Fruit fly (Drosophila melanogaster) whole organism, embryonic: ENCODE measurements around the gene CG5612.

Source experiments
- CG10209 ChIP-seq: fragments of 200-800 bp; sonication (Bioruptor generic); optimal IDR thresholded peaks from 3 replicates; lab custom pipeline; 2017; ENCODE audit warnings: missing biosample characterization, mild to moderate bottlenecking, missing genetic modification characterization, missing genetic modification reagents
- CG1024 ChIP-seq: fragments of 200-800 bp; sonication (Bioruptor generic); IDR thresholded peaks from 2 replicates; pipeline ENCODE4 v1.3.6; 2022; ENCODE audit warnings: missing biosample characterization, missing genetic modification characterization
- CG10366 ChIP-seq: fragments of 200-800 bp; sonication (Bioruptor generic); IDR thresholded peaks from 2 replicates; pipeline ENCODE4 v1.3.6; 2022; ENCODE audit warnings: missing biosample characterization, missing genetic modification characterization
- CG10565 ChIP-seq: fragments of 200-800 bp; sonication (Bioruptor generic); optimal IDR thresholded peaks from 3 replicates; lab custom pipeline; 2016; ENCODE audit warnings: missing biosample characterization, mild to moderate bottlenecking, missing genetic modification characterization
- CG10654 ChIP-seq: fragments of 200-800 bp; sonication (Bioruptor generic); optimal IDR thresholded peaks from 2 replicates; lab custom pipeline; 2016; ENCODE audit warnings: missing biosample characterization, missing genetic modification characterization
- CG11504 ChIP-seq: fragments of 200-800 bp; sonication (Bioruptor generic); optimal IDR thresholded peaks from 3 replicates; lab custom pipeline; 2019; ENCODE audit warnings: missing biosample characterization, mild to moderate bottlenecking, missing genetic modification characterization, moderate library complexity
- CG12744 ChIP-seq: fragments of 200-800 bp; sonication (Bioruptor generic); optimal IDR thresholded peaks from 2 replicates; lab custom pipeline; 2016; ENCODE audit warnings: missing biosample characterization, missing genetic modification characterization
- CG13123 ChIP-seq: fragments of 200-800 bp; sonication (Bioruptor generic); optimal IDR thresholded peaks from 2 replicates; lab custom pipeline; 2016; ENCODE audit warnings: missing biosample characterization, missing genetic modification characterization
- CG13624 ChIP-seq: fragments of 200-800 bp; sonication (Bioruptor generic); optimal IDR thresholded peaks from 2 replicates; lab custom pipeline; 2016; ENCODE audit warnings: missing biosample characterization, missing genetic modification characterization
- CG15479 ChIP-seq: fragments of 200-800 bp; sonication (Bioruptor generic); optimal IDR thresholded peaks from 3 replicates; lab custom pipeline; 2019; ENCODE audit warnings: missing biosample characterization, mild to moderate bottlenecking, missing genetic modification characterization, moderate library complexity
- CG16779 ChIP-seq: fragments of 200-800 bp; sonication (Bioruptor generic); IDR thresholded peaks from 2 replicates; pipeline ENCODE4 v1.3.6; 2022; ENCODE audit warnings: missing biosample characterization, missing genetic modification characterization
- CG17385 ChIP-seq: fragments of 200-800 bp; sonication (Bioruptor generic); optimal IDR thresholded peaks from 3 replicates; lab custom pipeline; 2018; ENCODE audit warnings: missing biosample characterization, mild to moderate bottlenecking, missing genetic modification characterization
- CG17829 ChIP-seq: fragments of 200-800 bp; optimal IDR thresholded peaks from 2 replicates; lab custom pipeline; 2019; ENCODE audit warnings: missing biosample characterization, mild to moderate bottlenecking, missing genetic modification characterization, moderate library complexity
- CG2678 ChIP-seq: fragments of 200-800 bp; sonication (Bioruptor generic); optimal IDR thresholded peaks from 3 replicates; lab custom pipeline; 2019; ENCODE audit warnings: missing biosample characterization, mild to moderate bottlenecking, missing genetic modification characterization, moderate library complexity
- CG3995 ChIP-seq: fragments of 200-800 bp; sonication (Bioruptor generic); optimal IDR thresholded peaks from 3 replicates; lab custom pipeline; 2016; ENCODE audit warnings: missing biosample characterization, missing genetic modification characterization
- CG4282 ChIP-seq: fragments of 200-800 bp; sonication (Bioruptor generic); optimal IDR thresholded peaks from 2 replicates; lab custom pipeline; 2016; ENCODE audit warnings: missing biosample characterization, missing genetic modification characterization
- CG6765 ChIP-seq: fragments of 200-800 bp; sonication (Bioruptor generic); optimal IDR thresholded peaks from 3 replicates; lab custom pipeline; 2017; ENCODE audit warnings: missing biosample characterization, mild to moderate bottlenecking, missing genetic modification characterization
- CG8089 ChIP-seq: fragments of 200-800 bp; sonication (Bioruptor generic); optimal IDR thresholded peaks from 3 replicates; lab custom pipeline; 2016; ENCODE audit warnings: missing biosample characterization, missing genetic modification characterization
- CG8388 ChIP-seq: fragments of 200-800 bp; sonication (Bioruptor generic); optimal IDR thresholded peaks from 2 replicates; lab custom pipeline; 2019; ENCODE audit warnings: missing biosample characterization, mild to moderate bottlenecking, missing genetic modification characterization, moderate library complexity
- Kr ChIP-seq: fragments of 200-800 bp; sonication (Bioruptor generic); optimal IDR thresholded peaks from 2 replicates; lab custom pipeline; 2017; ENCODE audit warnings: missing biosample characterization, mild to moderate bottlenecking, missing genetic modification characterization
- MESR4 ChIP-seq: fragments of 200-800 bp; sonication (Bioruptor generic); optimal IDR thresholded peaks from 2 replicates; lab custom pipeline; 2018; ENCODE audit warnings: missing biosample characterization, mild to moderate bottlenecking, missing genetic modification characterization, moderate library complexity
- Nf-YB ChIP-seq: fragments of 200-800 bp; sonication (Bioruptor generic); optimal IDR thresholded peaks from 3 replicates; lab custom pipeline; 2019; ENCODE audit warnings: missing biosample characterization, mild to moderate bottlenecking, missing genetic modification characterization, moderate library complexity
- Rx ChIP-seq: fragments of 200-800 bp; sonication (Bioruptor generic); IDR thresholded peaks from 2 replicates; pipeline ENCODE4 v1.3.6; 2022; ENCODE audit warnings: missing biosample characterization, missing genetic modification characterization
- Side ChIP-seq: fragments of 200-800 bp; sonication (Bioruptor generic); optimal IDR thresholded peaks from 2 replicates; lab custom pipeline; 2016; ENCODE audit warnings: missing biosample characterization, missing genetic modification characterization
- Sox100B ChIP-seq: fragments of 200-800 bp; sonication (Bioruptor generic); optimal IDR thresholded peaks from 3 replicates; lab custom pipeline; 2018; ENCODE audit warnings: missing biosample characterization, mild to moderate bottlenecking, missing genetic modification characterization
- Stat92E ChIP-seq, 3 experiments: fragments of >200 bp in 2 of 3; fragments of 200-800 bp in 1 of 3; sonication (Bioruptor generic) in 1 of 3; optimal IDR thresholded peaks; 2 replicates each; lab custom pipeline; 2017 to 2019; ENCODE audit warnings: missing biosample characterization in 3 of 3, missing genetic modification characterization in 3 of 3, mild to moderate bottlenecking in 1 of 3, moderate library complexity in 1 of 3
- Usf ChIP-seq: fragments of 200-800 bp; sonication (Bioruptor generic); optimal IDR thresholded peaks from 2 replicates; lab custom pipeline; 2017; ENCODE audit warnings: missing genotype, missing biosample characterization, missing genetic modification characterization
- az2 ChIP-seq: fragments of 200-800 bp; sonication (Bioruptor generic); optimal IDR thresholded peaks from 3 replicates; lab custom pipeline; 2016; ENCODE audit warnings: missing biosample characterization, missing genetic modification characterization
- bab2 ChIP-seq: fragments of 200-800 bp; sonication (Bioruptor generic); optimal IDR thresholded peaks from 2 replicates; lab custom pipeline; 2016; ENCODE audit warnings: missing biosample characterization, missing genetic modification characterization
- bbx ChIP-seq: fragments of 200-800 bp; sonication (Bioruptor generic); IDR thresholded peaks from 2 replicates; pipeline ENCODE4 v1.3.6; 2022; ENCODE audit warnings: missing biosample characterization, missing genetic modification characterization; ENCODE audit not compliant: partially characterized antibody
- da ChIP-seq: fragments of 200-800 bp; sonication (Bioruptor generic); optimal IDR thresholded peaks from 2 replicates; lab custom pipeline; 2016; ENCODE audit warnings: missing biosample characterization, missing genetic modification characterization
- danr ChIP-seq: fragments of 200-800 bp; sonication (Bioruptor generic); IDR thresholded peaks from 2 replicates; pipeline ENCODE4 v1.3.6; 2022; ENCODE audit warnings: missing biosample characterization, missing genetic modification characterization
- dimm ChIP-seq: fragments of 200-800 bp; sonication (Bioruptor generic); IDR thresholded peaks from 2 replicates; pipeline ENCODE4 v1.3.6; 2022; ENCODE audit warnings: missing biosample characterization, missing genetic modification characterization
- emc ChIP-seq: fragments of 200-800 bp; sonication (Bioruptor generic); optimal IDR thresholded peaks from 2 replicates; lab custom pipeline; 2016; ENCODE audit warnings: missing biosample characterization, missing genetic modification characterization
- ftz-f1 ChIP-seq: fragments of 200-800 bp; sonication (Bioruptor generic); optimal IDR thresholded peaks from 2 replicates; lab custom pipeline; 2016; ENCODE audit warnings: missing biosample characterization, missing genetic modification characterization
- h ChIP-seq: fragments of >200 bp; optimal IDR thresholded peaks from 2 replicates; lab custom pipeline; 2017
- ken ChIP-seq: fragments of 200-800 bp; sonication (Bioruptor generic); IDR thresholded peaks from 3 replicates; pipeline ENCODE4 v1.3.6; 2022; ENCODE audit warnings: missing biosample characterization, missing genetic modification characterization
- nau ChIP-seq: fragments of 200-800 bp; sonication (Bioruptor generic); optimal IDR thresholded peaks from 3 replicates; lab custom pipeline; 2017; ENCODE audit warnings: missing biosample characterization, mild to moderate bottlenecking, missing genetic modification characterization, missing genetic modification reagents
- nerfin-1 ChIP-seq: fragments of 200-800 bp; sonication (Bioruptor generic); optimal IDR thresholded peaks from 3 replicates; lab custom pipeline; 2019; ENCODE audit warnings: missing biosample characterization, mild to moderate bottlenecking, missing genetic modification characterization, moderate library complexity
- nom ChIP-seq: fragments of 200-800 bp; sonication (Bioruptor generic); optimal IDR thresholded peaks from 2 replicates; lab custom pipeline; 2017; ENCODE audit warnings: missing biosample characterization, missing genetic modification characterization, mild to moderate bottlenecking, moderate library complexity, missing genetic modification reagents
- pan ChIP-seq, 4 experiments: fragments of >200 bp in 3 of 4; fragments of 200-800 bp in 1 of 4; sonication (Bioruptor generic) in 1 of 4; optimal IDR thresholded peaks in 3 of 4; IDR thresholded peaks in 1 of 4; 2 replicates each; pipeline versions ENCODE4 v1.3.6 to Lab custom; 2017 to 2022; ENCODE audit warnings: missing biosample characterization in 2 of 4, missing genetic modification characterization in 2 of 4, mixed read lengths in 1 of 4
- pros ChIP-seq: fragments of 200-800 bp; sonication (Bioruptor generic); optimal IDR thresholded peaks from 3 replicates; lab custom pipeline; 2019; ENCODE audit warnings: missing biosample characterization, mild to moderate bottlenecking, missing genetic modification characterization, moderate library complexity
- psq ChIP-seq: fragments of 200-800 bp; sonication (Bioruptor generic); optimal IDR thresholded peaks from 2 replicates; lab custom pipeline; 2017; ENCODE audit warnings: missing biosample characterization, missing genetic modification characterization
- sens-2 ChIP-seq: fragments of 200-800 bp; sonication (Bioruptor generic); IDR thresholded peaks from 2 replicates; pipeline ENCODE4 v1.3.6; 2022; ENCODE audit warnings: missing biosample characterization, missing genetic modification characterization
- sob ChIP-seq: fragments of 200-800 bp; sonication (Bioruptor generic); IDR thresholded peaks from 2 replicates; pipeline ENCODE4 v1.3.6; 2022; ENCODE audit warnings: missing biosample characterization, missing genetic modification characterization
- tna ChIP-seq: fragments of 200-800 bp; sonication (Bioruptor generic); IDR thresholded peaks from 2 replicates; pipeline ENCODE4 v1.3.6; 2022; ENCODE audit warnings: missing biosample characterization, missing genetic modification characterization; ENCODE audit not compliant: partially characterized antibody
- ttk ChIP-seq: fragments of 200-800 bp; sonication (Bioruptor generic); IDR thresholded peaks from 2 replicates; pipeline ENCODE4 v2.1.2; 2022; ENCODE audit warnings: missing biosample characterization, missing genetic modification characterization
- tx ChIP-seq: fragments of 200-800 bp; sonication (Bioruptor generic); optimal IDR thresholded peaks from 2 replicates; lab custom pipeline; 2016; ENCODE audit warnings: missing biosample characterization, missing genetic modification characterization
- wek ChIP-seq: fragments of 200-800 bp; sonication (Bioruptor generic); optimal IDR thresholded peaks from 3 replicates; lab custom pipeline; 2018; ENCODE audit warnings: missing biosample characterization, mild to moderate bottlenecking, missing genetic modification characterization, moderate library complexity
- z ChIP-seq: fragments of 200-800 bp; sonication (Bioruptor generic); IDR thresholded peaks from 3 replicates; pipeline ENCODE4 v1.3.6; 2022; ENCODE audit warnings: missing biosample characterization, missing genetic modification characterization

Gene CG5612

DNA sequence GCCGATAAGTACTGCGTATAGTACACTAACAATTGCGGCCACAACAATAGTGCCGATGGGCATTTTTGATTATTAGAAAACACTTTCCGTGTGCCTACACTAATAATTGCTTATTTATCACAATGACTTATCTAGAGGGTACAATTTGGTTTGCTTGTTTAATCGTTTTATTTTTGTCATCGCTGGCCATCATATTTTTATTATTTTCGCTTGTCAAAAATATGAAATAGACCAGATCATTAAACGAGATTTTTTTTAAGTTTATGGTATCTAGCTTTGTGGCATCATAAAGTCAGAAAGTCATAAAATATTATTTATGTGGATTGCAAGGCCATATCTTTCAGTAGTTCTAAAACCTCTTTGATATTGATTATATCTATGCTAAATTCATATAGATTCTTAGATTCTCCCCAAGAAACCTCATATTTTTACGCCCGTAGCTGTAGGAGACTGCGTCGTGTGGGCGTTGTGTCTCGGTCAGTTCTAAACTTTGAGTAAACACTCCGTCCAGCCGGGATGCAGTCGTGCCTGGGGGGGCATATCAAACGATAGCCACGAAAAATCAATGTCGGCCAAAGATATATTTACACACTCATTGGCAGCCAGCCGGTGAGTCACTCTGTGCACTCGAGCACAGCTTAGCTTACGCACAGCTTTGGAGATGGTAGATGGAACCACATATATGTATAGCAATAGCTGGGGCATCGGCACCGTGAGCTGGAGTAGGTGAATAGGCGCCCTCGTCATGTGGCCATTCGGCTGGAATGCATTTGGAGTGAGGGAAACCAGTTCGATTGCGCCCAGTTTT is 21.0 kb downstream of the CG5612 start (continued):
- TF ChIP-seq pros, result no peak
- no peak for TF ChIP-seq bbx (GFP tag; lab: Robert Waterston, UW)
- TF ChIP-seq pan (optimal IDR thresholded peaks at IDR 0.05; lab: Kevin White, UChicago), result no peak
- peak in 1 of 2 experiments; percentile 25 for TF ChIP-seq pan (GFP tag; optimal IDR thresholded peaks at IDR 0.05 in 1 of 2, IDR thresholded peaks at IDR 0.05 in 1 of 2)
- peak; percentile 64 for TF ChIP-seq CG2678 (tag; lab: Kevin White, UChicago)
- TF ChIP-seq sob (GFP tag; lab: Robert Waterston, UW), result no peak
- TF ChIP-seq h (lab: Kevin White, UChicago), result no peak
- TF ChIP-seq Side, result no peak
- no peak for TF ChIP-seq Usf
- no peak for TF ChIP-seq CG8089 (GFP tag; lab: Kevin White, UChicago)
- TF ChIP-seq CG1024 (GFP tag; lab: Robert Waterston, UW), result no peak
- TF ChIP-seq nau, result no peak
- no peak for TF ChIP-seq ftz-f1 (GFP tag; lab: Kevin White, UChicago)
- TF ChIP-seq sens-2 (GFP tag; lab: Robert Waterston, UW), result no peak
- no peak for TF ChIP-seq z (GFP tag; lab: Robert Waterston, UW)
- no peak for TF ChIP-seq CG17829
- peak; percentile 10 for TF ChIP-seq CG8388 (GFP tag; lab: Kevin White, UChicago)
- no peak for TF ChIP-seq CG10654 (GFP tag; lab: Kevin White, UChicago)
- TF ChIP-seq Kr (GFP tag; lab: Kevin White, UChicago), result no peak
- TF ChIP-seq CG10366 (GFP tag; lab: Robert Waterston, UW), result no peak
- TF ChIP-seq bab2 (GFP tag; lab: Kevin White, UChicago), result peak; percentile 6
- peak; percentile 28 for TF ChIP-seq CG11504 (tag; lab: Kevin White, UChicago)
- no peak for TF ChIP-seq MESR4
- TF ChIP-seq Nf-YB (GFP tag; lab: Kevin White, UChicago), result no peak
- no peak for TF ChIP-seq CG15479
- TF ChIP-seq nerfin-1 (tag; lab: Kevin White, UChicago), result no peak
- no peak for TF ChIP-seq Stat92E (GFP tag; optimal IDR thresholded peaks at IDR 0.05; lab: Kevin White, UChicago)
- peak; percentile 2 for TF ChIP-seq az2 (GFP tag; lab: Kevin White, UChicago)
- TF ChIP-seq da (GFP tag; lab: Kevin White, UChicago), result no peak
- no peak for TF ChIP-seq dimm (GFP tag; lab: Robert Waterston, UW)
- no peak for TF ChIP-seq ken (GFP tag; lab: Robert Waterston, UW)
- no peak for TF ChIP-seq wek (GFP tag; lab: Kevin White, UChicago)
- no peak for TF ChIP-seq CG4282
- no peak for TF ChIP-seq CG13624 (GFP tag; lab: Kevin White, UChicago)
- peak; percentile 19 for TF ChIP-seq CG10209 (GFP tag; lab: Kevin White, UChicago)
- no peak for TF ChIP-seq nom (GFP tag; lab: Kevin White, UChicago)
- no peak for TF ChIP-seq Rx (GFP tag; lab: Robert Waterston, UW)
- TF ChIP-seq CG17385, result no peak
- no peak for TF ChIP-seq CG12744 (GFP tag; lab: Kevin White, UChicago)
- no peak for TF ChIP-seq tna
- no peak for TF ChIP-seq tx (GFP tag; lab: Kevin White, UChicago)
- TF ChIP-seq CG3995 (GFP tag; lab: Kevin White, UChicago), result no peak
- TF ChIP-seq danr (GFP tag; lab: Robert Waterston, UW), result no peak
- no peak for TF ChIP-seq CG10565 (GFP tag; lab: Kevin White, UChicago)
- TF ChIP-seq emc (GFP tag; lab: Kevin White, UChicago), result no peak
- no peak for TF ChIP-seq ttk (GFP tag; lab: Robert Waterston, UW)
- no peak for TF ChIP-seq psq (GFP tag; lab: Kevin White, UChicago)
- TF ChIP-seq CG16779 (GFP tag; lab: Robert Waterston, UW), result no peak
- TF ChIP-seq Sox100B (GFP tag; lab: Kevin White, UChicago), result no peak
- TF ChIP-seq CG6765 (GFP tag; lab: Kevin White, UChicago), result peak; percentile 4
- TF ChIP-seq CG13123 (GFP tag; lab: Kevin White, UChicago), result no peak
